Worm (Caenorhabditis elegans): ENCODE measurements around the gene Y46H3C.5.

DNA sequence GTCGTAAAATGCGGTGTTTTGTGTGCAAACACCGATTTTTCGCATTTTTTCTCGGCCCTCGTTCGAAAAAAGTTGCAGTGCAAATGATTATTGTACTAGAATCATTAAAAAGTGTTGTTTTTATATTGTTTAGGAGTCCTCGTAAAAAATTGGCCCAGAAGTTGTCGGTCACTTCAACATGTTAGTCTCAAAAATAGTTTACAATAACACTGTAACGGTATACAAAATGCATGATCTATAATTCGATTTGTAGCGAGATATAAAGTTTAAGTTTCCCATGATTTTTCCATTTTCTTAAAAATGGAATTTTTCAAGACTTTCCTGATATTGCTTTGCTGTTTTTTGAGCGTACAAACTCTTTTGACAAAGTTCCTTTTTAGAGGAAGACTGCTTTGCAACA, 25.4 kb downstream of the Y46H3C.5 start, which contains the start of gene K04F1.8:
- no peak for TF ChIP-seq him-1 (tag; optimal IDR thresholded peaks at IDR 0.05)
- no peak for TF ChIP-seq dao-5 (tag; optimal IDR thresholded peaks at IDR 0.05)
